Fruit fly (Drosophila melanogaster): Measurements from ENCODE around the gene CG31495.

The CG31495 gene

DNA sequence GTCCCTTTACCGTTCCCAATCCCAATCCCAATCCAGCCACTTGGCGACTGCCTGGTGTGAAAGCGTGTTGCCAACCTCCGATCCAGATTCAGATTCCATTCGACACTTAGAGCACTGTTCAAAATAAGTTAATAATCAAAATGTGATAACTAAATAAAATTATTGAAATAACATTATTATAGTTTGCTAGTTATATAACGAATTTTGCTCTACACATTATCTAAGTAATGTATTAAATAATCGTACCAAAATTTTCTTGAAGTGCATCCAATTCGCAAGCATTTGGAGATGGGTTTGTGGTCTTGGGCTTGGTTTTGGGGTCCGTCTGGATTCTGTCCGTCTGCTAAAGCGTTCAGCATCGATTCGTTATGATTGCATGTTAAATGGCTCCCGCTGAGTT is 9.6 kb upstream of the CG31495 start (continued):
- TF ChIP-seq CG11902 (GFP tag; optimal IDR thresholded peaks at IDR 0.05) (peak; percentile 37), CG3919 (GFP tag; optimal IDR thresholded peaks at IDR 0.05) (peak; percentile 74), achi (GFP tag; optimal IDR thresholded peaks at IDR 0.05) (peak; percentile 72), Hr39 (GFP tag; optimal IDR thresholded peaks at IDR 0.05) (peak; percentile 62), cyc (GFP tag; optimal IDR thresholded peaks at IDR 0.05) (peak; percentile 76), Sox102F (GFP tag; optimal IDR thresholded peaks at IDR 0.05) (peak; percentile 83), Eip93F (GFP tag; optimal IDR thresholded peaks at IDR 0.05) (peak; percentile 81), CG11762 (GFP tag; optimal IDR thresholded peaks at IDR 0.05; ENCODE audit: insufficient read depth) (peak; percentile 62), net (GFP tag; optimal IDR thresholded peaks at IDR 0.05) (peak; percentile 69), OdsH (GFP tag; optimal IDR thresholded peaks at IDR 0.05) (peak; percentile 70), Hr38 (GFP tag; optimal IDR thresholded peaks at IDR 0.05) (no peak), ss (GFP tag; optimal IDR thresholded peaks at IDR 0.05) (peak; percentile 30 to 56)

- TF ChIP-seq spab (GFP tag; optimal IDR thresholded peaks at IDR 0.05), result peak; percentile 30
- no peak for TF ChIP-seq CG7368 (GFP tag; optimal IDR thresholded peaks at IDR 0.05)
- peak; percentile 56 for TF ChIP-seq achi (GFP tag; optimal IDR thresholded peaks at IDR 0.05)
- TF ChIP-seq CG6854 (GFP tag; optimal IDR thresholded peaks at IDR 0.05), result no peak
- no peak for TF ChIP-seq Blimp-1 (GFP tag; optimal IDR thresholded peaks at IDR 0.05)
- peak; percentile 12 for TF ChIP-seq CG6276 (GFP tag; optimal IDR thresholded peaks at IDR 0.05)
- TF ChIP-seq CG15336 (GFP tag; IDR thresholded peaks at IDR 0.05), result no peak
- peak; percentile 48 for TF ChIP-seq Ets96B (tag; optimal IDR thresholded peaks at IDR 0.05)
- peak; percentile 57 for TF ChIP-seq CG32006 (GFP tag; optimal IDR thresholded peaks at IDR 0.05)
- TF ChIP-seq CG11902 (GFP tag; optimal IDR thresholded peaks at IDR 0.05), result no peak
- peak; percentile 10 for TF ChIP-seq CG8632 (GFP tag; optimal IDR thresholded peaks at IDR 0.05)
- TF ChIP-seq ss (GFP tag; optimal IDR thresholded peaks at IDR 0.05), result peak in 1 of 2 experiments; percentile 21
- peak; percentile 36 for TF ChIP-seq CG3032 (tag; optimal IDR thresholded peaks at IDR 0.05)
- peak; percentile 22 for TF ChIP-seq CG3919 (GFP tag; optimal IDR thresholded peaks at IDR 0.05)
- TF ChIP-seq Eip78C (GFP tag), result peak; percentile 66
- peak; percentile 4 for TF ChIP-seq CG10669 (GFP tag; optimal IDR thresholded peaks at IDR 0.05)
- peak; percentile 23; the same call in 1 of the 3 replicates for TF ChIP-seq CG8119 (GFP tag; IDR thresholded peaks at IDR 0.05)
- peak; percentile 64 for TF ChIP-seq svp (GFP tag)
- TF ChIP-seq CG4318 (GFP tag; optimal IDR thresholded peaks at IDR 0.05), result peak; percentile 1
- TF ChIP-seq CG34406 (GFP tag; optimal IDR thresholded peaks at IDR 0.05), result peak; percentile 2
- TF ChIP-seq salr (GFP tag; optimal IDR thresholded peaks at IDR 0.05), result no peak
- TF ChIP-seq fd85E (GFP tag; optimal IDR thresholded peaks at IDR 0.05), result no peak
- TF ChIP-seq Hr38 (GFP tag; optimal IDR thresholded peaks at IDR 0.05), result no peak
- TF ChIP-seq CG11762 (GFP tag; optimal IDR thresholded peaks at IDR 0.05; ENCODE audit: insufficient read depth), result peak; percentile 6
- TF ChIP-seq acj6 (GFP tag; optimal IDR thresholded peaks at IDR 0.05), result peak; percentile 29
- TF ChIP-seq CG10631 (GFP tag; optimal IDR thresholded peaks at IDR 0.05), result peak; percentile 25
- no peak for TF ChIP-seq Met (GFP tag; optimal IDR thresholded peaks at IDR 0.05)
- no peak for TF ChIP-seq CG16779 (tag; optimal IDR thresholded peaks at IDR 0.05)
- TF ChIP-seq pdm3 (GFP tag; optimal IDR thresholded peaks at IDR 0.05), result no peak
- no peak for TF ChIP-seq esn (GFP tag; optimal IDR thresholded peaks at IDR 0.05)
- no peak for TF ChIP-seq Lpt (GFP tag; optimal IDR thresholded peaks at IDR 0.05)
- peak; percentile 43 for TF ChIP-seq OdsH (GFP tag; optimal IDR thresholded peaks at IDR 0.05)
- no peak for TF ChIP-seq dsx (GFP tag; optimal IDR thresholded peaks at IDR 0.05; ENCODE audit: poor library complexity, severe bottlenecking)
- TF ChIP-seq CG6808 (GFP tag; optimal IDR thresholded peaks at IDR 0.05), result peak; percentile 27
- no peak for TF ChIP-seq Eip75B (GFP tag; optimal IDR thresholded peaks at IDR 0.05)
These were observed 8.5 kb upstream of the CG31495 start for dm6 chr3R:13848272-13848671.
